Worm (Caenorhabditis elegans): ENCODE measurements around the gene srx-115.
"Not testable (repeated sequence)": the region's sequence is repeated elsewhere in the genome, so short reads cannot be mapped to it uniquely, and the experiment has no call there.

DNA sequence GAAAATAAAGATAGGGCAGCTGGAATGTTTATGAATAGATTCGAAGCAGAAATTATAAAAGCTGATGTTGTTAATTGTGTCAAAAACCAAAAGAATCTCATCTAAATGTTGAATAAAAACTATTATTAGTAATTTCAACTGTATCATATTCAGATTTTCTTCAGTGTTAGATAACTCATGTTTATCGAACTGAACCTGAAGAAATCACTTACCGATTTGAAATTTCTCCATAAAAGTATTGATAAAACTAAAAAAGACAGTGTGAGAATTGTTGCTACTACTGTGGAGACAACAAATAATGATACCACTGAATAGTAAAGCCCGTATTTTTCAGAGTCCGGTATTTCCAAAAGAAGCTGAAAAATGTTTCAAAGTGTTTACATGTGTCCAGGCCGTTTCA, 49.5 kb upstream of the srx-115 start, which contains the start of gene ZC196.8:
- not testable (repeated sequence) for TF ChIP-seq nhr-11 (tag; optimal IDR thresholded peaks at IDR 0.05); fos-1 (tag; optimal IDR thresholded peaks at IDR 0.05); dmd-4 (tag; optimal IDR thresholded peaks at IDR 0.05); nhr-77 (tag; optimal IDR thresholded peaks at IDR 0.05); snpc-4 (tag; optimal IDR thresholded peaks at IDR 0.05); nhr-129 (tag; optimal IDR thresholded peaks at IDR 0.05); unc-62 (GFP tag; optimal IDR thresholded peaks at IDR 0.05); peb-1 (tag; optimal IDR thresholded peaks at IDR 0.05); elt-1 (tag; optimal IDR thresholded peaks at IDR 0.05); nhr-21 (tag; optimal IDR thresholded peaks at IDR 0.05)

Data from whole organism, L2 larva.